Worm (Caenorhabditis elegans): ENCODE measurements around the gene Y61B8A.6.

DNA sequence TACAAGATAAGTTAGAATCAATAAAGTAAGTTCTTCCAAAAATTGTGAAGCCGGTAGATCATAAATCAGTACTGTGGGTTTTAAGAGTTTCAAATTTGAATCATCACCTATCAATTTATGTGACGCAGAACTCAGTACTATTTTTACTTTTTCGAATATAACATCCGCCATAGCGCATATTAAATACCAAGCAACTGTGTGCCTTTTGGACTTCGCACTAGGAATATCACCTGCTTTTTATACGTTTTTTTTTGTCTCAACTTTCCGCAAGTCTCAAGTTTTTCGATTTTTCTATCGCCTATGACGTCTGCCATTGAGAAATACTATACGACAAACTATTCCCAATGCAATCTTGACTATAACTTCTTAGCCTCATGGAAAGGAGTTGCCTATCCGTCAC is 39.0 kb upstream of the Y61B8A.6 start, which contains the start of gene srh-113:
- TF ChIP-seq ztf-23 (GFP tag; IDR thresholded peaks at IDR 0.05) (no peak), flt-1 (GFP tag; IDR thresholded peaks at IDR 0.05) (no peak), ref-1 (GFP tag; conservative IDR thresholded peaks at IDR 0.05) (no peak)

Data from whole organism, midembryonic.